Fruit fly (Drosophila melanogaster): ENCODE results near the gene CG18048.

CG18048 gene

DNA sequence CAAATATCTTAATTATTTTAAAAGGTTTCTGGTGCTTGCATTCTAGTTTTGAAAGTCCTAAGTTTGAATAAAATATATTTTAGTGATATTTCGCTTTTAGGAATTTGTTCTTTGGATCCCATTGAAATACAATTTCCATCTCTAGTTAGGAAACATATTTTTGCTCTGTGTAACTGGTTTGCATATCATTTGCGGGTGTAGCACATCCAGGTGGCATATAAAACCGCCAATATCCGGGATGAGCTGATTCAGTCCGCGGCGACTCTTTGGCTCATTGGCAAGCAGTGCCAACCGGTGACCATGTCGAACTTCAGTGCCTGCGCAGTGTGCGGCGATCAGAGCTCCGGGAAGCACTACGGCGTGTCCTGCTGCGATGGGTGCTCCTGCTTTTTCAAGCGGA, 3.0 kb downstream of the CG18048 start, which contains the start of gene Hr83:
TSS of gene Hr83 (plus strand) at position 301 of the 400 bp plus-strand sequence.
- 0 out of 2 replicates have a peak, but pooled peaks have one; percentile 12 for TF ChIP-seq inv (GFP tag; IDR thresholded peaks at IDR 0.05; ENCODE audit: partially characterized antibody)
- TF ChIP-seq gem (tag; optimal IDR thresholded peaks at IDR 0.05), result peak; percentile 19
- no peak for TF ChIP-seq CG1233 (GFP tag; optimal IDR thresholded peaks at IDR 0.05)
- TF ChIP-seq CG10979 (tag; optimal IDR thresholded peaks at IDR 0.05), result peak; percentile 6

DNA sequence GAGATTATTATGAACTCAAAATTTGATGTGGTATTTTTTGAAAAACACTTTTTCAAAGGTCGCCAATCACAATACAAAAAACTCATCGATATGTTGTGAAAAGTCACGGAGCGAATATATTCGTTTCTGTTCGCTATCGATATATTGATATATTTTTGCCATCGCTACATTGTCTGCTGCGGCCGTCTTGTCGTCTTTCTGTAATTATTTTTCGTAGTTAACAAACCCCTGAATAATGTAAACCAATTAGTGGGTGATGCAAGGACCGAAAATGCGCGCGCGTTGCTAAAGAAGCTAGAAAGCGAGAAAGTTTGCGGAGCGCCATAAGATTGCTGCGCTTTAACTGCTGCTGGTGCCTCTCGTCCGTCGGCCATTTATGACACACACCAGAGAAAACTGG, 4.8 kb downstream of the CG18048 start, which contains the start of gene Pak:
TSS of gene Pak (plus strand) at position 142 of the 400 bp plus-strand sequence.
- TF ChIP-seq Chrac-16 (GFP tag; optimal IDR thresholded peaks at IDR 0.05) (no peak), Atf6 (GFP tag; IDR thresholded peaks at IDR 0.05) (no peak), CG15696 (tag; optimal IDR thresholded peaks at IDR 0.05) (no peak), CG12299 (tag; optimal IDR thresholded peaks at IDR 0.05) (no peak), CG11560 (tag; IDR thresholded peaks at IDR 0.05) (peak; percentile 97), Gug (GFP tag; IDR thresholded peaks at IDR 0.05) (no peak), CG2889 (GFP tag; IDR thresholded peaks at IDR 0.05) (no peak), Dp (GFP tag; optimal IDR thresholded peaks at IDR 0.05) (peak; percentile 64), Scr (GFP tag; IDR thresholded peaks at IDR 0.05; ENCODE audit: partially characterized antibody) (peak; percentile 93), sug (tag; optimal IDR thresholded peaks at IDR 0.05) (no peak), Drgx (GFP tag; IDR thresholded peaks at IDR 0.05) (no peak), Usf (GFP tag; optimal IDR thresholded peaks at IDR 0.05) (no peak), CG3065 (GFP tag; optimal IDR thresholded peaks at IDR 0.05) (no peak), CG10543 (GFP tag; optimal IDR thresholded peaks at IDR 0.05) (no peak), odd (GFP tag; optimal IDR thresholded peaks at IDR 0.05) (no peak), D (optimal IDR thresholded peaks at IDR 0.05) (no peak), D (GFP tag; optimal IDR thresholded peaks at IDR 0.05) (no peak), CG3995 (GFP tag; optimal IDR thresholded peaks at IDR 0.05) (peak; percentile 98), CG3838 (GFP tag; optimal IDR thresholded peaks at IDR 0.05) (no peak), CG8765 (GFP tag; IDR thresholded peaks at IDR 0.05) (no peak), Atf-2 (GFP tag; optimal IDR thresholded peaks at IDR 0.05) (no peak), Myb (GFP tag; optimal IDR thresholded peaks at IDR 0.05) (peak; percentile 57), CG15601 (tag; optimal IDR thresholded peaks at IDR 0.05) (peak; percentile 3), CG1024 (GFP tag; IDR thresholded peaks at IDR 0.05) (no peak), CG3163 (GFP tag; optimal IDR thresholded peaks at IDR 0.05) (no peak), lab (GFP tag; optimal IDR thresholded peaks at IDR 0.05) (no peak), CG13296 (GFP tag; optimal IDR thresholded peaks at IDR 0.05) (no peak), CkIIα-i1 (GFP tag; IDR thresholded peaks at IDR 0.05) (no peak), CG3407 (GFP tag; optimal IDR thresholded peaks at IDR 0.05) (no peak), pfk (GFP tag; optimal IDR thresholded peaks at IDR 0.05) (no peak), CG10366 (GFP tag; IDR thresholded peaks at IDR 0.05) (no peak), maf-S (GFP tag; optimal IDR thresholded peaks at IDR 0.05) (no peak), CG7839 (tag; optimal IDR thresholded peaks at IDR 0.05) (no peak), cwo (GFP tag; optimal IDR thresholded peaks at IDR 0.05) (no peak), NC2β (GFP tag; optimal IDR thresholded peaks at IDR 0.05) (no peak), CG12391 (tag; optimal IDR thresholded peaks at IDR 0.05) (no peak), prd (optimal IDR thresholded peaks at IDR 0.05) (no peak), prd (GFP tag; IDR thresholded peaks at IDR 0.05) (no peak), CG7928 (GFP tag; optimal IDR thresholded peaks at IDR 0.05) (no peak), lilli (GFP tag; optimal IDR thresholded peaks at IDR 0.05) (peak; percentile 31), CG7271 (tag; optimal IDR thresholded peaks at IDR 0.05) (no peak), CG11398 (GFP tag; optimal IDR thresholded peaks at IDR 0.05) (no peak), sens (GFP tag) (peak; percentile 80), CG17829 (tag; optimal IDR thresholded peaks at IDR 0.05) (no peak), CG6272 (GFP tag; IDR thresholded peaks at IDR 0.05) (no peak), CG16863 (GFP tag; optimal IDR thresholded peaks at IDR 0.05) (no peak), tx (GFP tag; optimal IDR thresholded peaks at IDR 0.05) (no peak)
